Fruit fly (Drosophila melanogaster) whole organism, embryonic: ENCODE data around the gene Ubc6.
A peak's percentile ranks its signal among the peaks of the same experiment; 100 is the strongest.

ENCODE experiments used
- Ada2b ChIP-seq: fragments of 200-800 bp; sonication (Bioruptor generic); IDR thresholded peaks from 2 replicates; pipeline ENCODE4 v1.3.6; 2022; ENCODE audit warnings: missing biosample characterization, missing genetic modification characterization
- B-H2 ChIP-seq: fragments of 200-800 bp; sonication (Bioruptor generic); optimal IDR thresholded peaks from 2 replicates; lab custom pipeline; 2018; ENCODE audit warnings: missing biosample characterization, mild to moderate bottlenecking, missing genetic modification characterization
- Bgb ChIP-seq: fragments of 200-800 bp; sonication (Bioruptor generic); IDR thresholded peaks from 2 replicates; pipeline ENCODE4 v1.3.6; 2022; ENCODE audit warnings: missing biosample characterization, missing genetic modification characterization; ENCODE audit not compliant: partially characterized antibody
- CG10462 ChIP-seq: fragments of 200-800 bp; sonication (Bioruptor generic); optimal IDR thresholded peaks from 2 replicates; lab custom pipeline; 2016; ENCODE audit warnings: missing biosample characterization, missing genetic modification characterization
- CG11504 ChIP-seq: fragments of 200-800 bp; sonication (Bioruptor generic); optimal IDR thresholded peaks from 3 replicates; lab custom pipeline; 2019; ENCODE audit warnings: missing biosample characterization, mild to moderate bottlenecking, missing genetic modification characterization, moderate library complexity
- CG1233 ChIP-seq: fragments of 200-800 bp; sonication (Bioruptor generic); optimal IDR thresholded peaks from 4 replicates; lab custom pipeline; 2018; ENCODE audit warnings: missing biosample characterization, mild to moderate bottlenecking, missing genetic modification characterization
- CG12391 ChIP-seq: fragments of 200-800 bp; sonication (Bioruptor generic); optimal IDR thresholded peaks from 3 replicates; lab custom pipeline; 2018; ENCODE audit warnings: missing biosample characterization, mild to moderate bottlenecking, missing genetic modification characterization, moderate library complexity
- CG15479 ChIP-seq: fragments of 200-800 bp; sonication (Bioruptor generic); optimal IDR thresholded peaks from 3 replicates; lab custom pipeline; 2019; ENCODE audit warnings: missing biosample characterization, mild to moderate bottlenecking, missing genetic modification characterization, moderate library complexity
- CG15514 ChIP-seq: fragments of 200-800 bp; sonication (Bioruptor generic); optimal IDR thresholded peaks from 3 replicates; lab custom pipeline; 2017; ENCODE audit warnings: missing biosample characterization, missing genetic modification characterization, mild to moderate bottlenecking, moderate library complexity, missing genetic modification reagents
- CG1602 ChIP-seq: fragments of 200-800 bp; sonication (Bioruptor generic); optimal IDR thresholded peaks from 3 replicates; lab custom pipeline; 2016; ENCODE audit warnings: missing biosample characterization, missing genetic modification characterization
- CG1792 ChIP-seq: fragments of 200-800 bp; sonication (Bioruptor generic); optimal IDR thresholded peaks from 2 replicates; lab custom pipeline; 2016; ENCODE audit warnings: missing biosample characterization, missing genetic modification characterization
- CG18011 ChIP-seq: fragments of 200-800 bp; sonication (Bioruptor generic); optimal IDR thresholded peaks from 2 replicates; lab custom pipeline; 2017; ENCODE audit warnings: missing biosample characterization, missing genetic modification characterization, mild to moderate bottlenecking, moderate library complexity, missing genotype
- CG18599 ChIP-seq: fragments of 200-800 bp; sonication (Bioruptor generic); optimal IDR thresholded peaks from 3 replicates; lab custom pipeline; 2017; ENCODE audit warnings: missing biosample characterization, missing genetic modification characterization, mild to moderate bottlenecking, moderate library complexity, missing genetic modification reagents
- CG2199 ChIP-seq: fragments of 200-800 bp; sonication (Bioruptor generic); IDR thresholded peaks from 3 replicates; pipeline ENCODE4 v1.3.6; 2022; ENCODE audit warnings: missing biosample characterization, missing genetic modification characterization
- CG4360 ChIP-seq: fragments of 200-800 bp; sonication (Bioruptor generic); IDR thresholded peaks from 2 replicates; pipeline ENCODE4 v1.3.6; 2022; ENCODE audit warnings: missing biosample characterization, missing genetic modification characterization
- CG5180 ChIP-seq: fragments of 200-800 bp; sonication (Bioruptor generic); optimal IDR thresholded peaks from 3 replicates; lab custom pipeline; 2017; ENCODE audit warnings: missing biosample characterization, missing genetic modification characterization, mild to moderate bottlenecking, moderate library complexity, missing genetic modification reagents
- CG6254 ChIP-seq: fragments of 200-800 bp; sonication (Bioruptor generic); optimal IDR thresholded peaks from 3 replicates; lab custom pipeline; 2017; ENCODE audit warnings: mild to moderate bottlenecking, missing biosample characterization, missing genetic modification reagents, missing genetic modification characterization
- CG6683 ChIP-seq: fragments of 200-800 bp; sonication (Bioruptor generic); optimal IDR thresholded peaks from 2 replicates; lab custom pipeline; 2017; ENCODE audit warnings: missing biosample characterization, mild to moderate bottlenecking, missing genetic modification characterization, missing genetic modification reagents
- CG7987 ChIP-seq: fragments of 200-800 bp; sonication (Bioruptor generic); optimal IDR thresholded peaks from 2 replicates; lab custom pipeline; 2018; ENCODE audit warnings: missing biosample characterization, mild to moderate bottlenecking, missing genetic modification characterization, moderate library complexity
- CG9437 ChIP-seq: fragments of 200-800 bp; sonication (Bioruptor generic); optimal IDR thresholded peaks from 2 replicates; lab custom pipeline; 2018; ENCODE audit warnings: missing biosample characterization, mild to moderate bottlenecking, missing genetic modification characterization
- HLH3B ChIP-seq: fragments of 200-800 bp; sonication (Bioruptor generic); IDR thresholded peaks from 2 replicates; pipeline ENCODE4 v1.3.6; 2022; ENCODE audit warnings: missing biosample characterization, missing genetic modification characterization
- Hsf ChIP-seq: fragments of 200-800 bp; sonication (Bioruptor generic); optimal IDR thresholded peaks from 3 replicates; lab custom pipeline; 2016; ENCODE audit warnings: missing biosample characterization, missing genetic modification characterization
- Lhr ChIP-seq: fragments of 200-800 bp; sonication (Bioruptor generic); optimal IDR thresholded peaks from 3 replicates; lab custom pipeline; 2017; ENCODE audit warnings: mild to moderate bottlenecking, missing biosample characterization, missing genetic modification reagents, missing genetic modification characterization
- MESR4 ChIP-seq: fragments of 200-800 bp; sonication (Bioruptor generic); optimal IDR thresholded peaks from 2 replicates; lab custom pipeline; 2018; ENCODE audit warnings: missing biosample characterization, mild to moderate bottlenecking, missing genetic modification characterization, moderate library complexity
- NfI ChIP-seq: fragments of 200-800 bp; sonication (Bioruptor generic); optimal IDR thresholded peaks from 3 replicates; lab custom pipeline; 2018; ENCODE audit warnings: missing biosample characterization, mild to moderate bottlenecking, missing genetic modification characterization, moderate library complexity
- Scr ChIP-seq: fragments of 200-800 bp; sonication (Bioruptor generic); IDR thresholded peaks from 2 replicates; pipeline ENCODE4 v1.3.6; 2022; ENCODE audit warnings: missing biosample characterization, missing genetic modification characterization; ENCODE audit not compliant: partially characterized antibody
- Six4 ChIP-seq: fragments of 200-800 bp; sonication (Bioruptor generic); optimal IDR thresholded peaks from 2 replicates; lab custom pipeline; 2016; ENCODE audit warnings: missing biosample characterization, missing genetic modification characterization
- Sox102F ChIP-seq: fragments of 200-800 bp; sonication (Bioruptor generic); optimal IDR thresholded peaks from 2 replicates; lab custom pipeline; 2018; ENCODE audit warnings: missing biosample characterization, mild to moderate bottlenecking, missing genetic modification characterization, moderate library complexity
- Stat92E ChIP-seq, 3 experiments: fragments of >200 bp in 2 of 3; fragments of 200-800 bp in 1 of 3; sonication (Bioruptor generic) in 1 of 3; optimal IDR thresholded peaks; 2 replicates each; lab custom pipeline; 2017 to 2019; ENCODE audit warnings: missing biosample characterization in 3 of 3, missing genetic modification characterization in 3 of 3, mild to moderate bottlenecking in 1 of 3, moderate library complexity in 1 of 3
- Usf ChIP-seq: fragments of 200-800 bp; sonication (Bioruptor generic); optimal IDR thresholded peaks from 2 replicates; lab custom pipeline; 2017; ENCODE audit warnings: missing genotype, missing biosample characterization, missing genetic modification characterization
- ab ChIP-seq: fragments of 200-800 bp; sonication (Bioruptor generic); optimal IDR thresholded peaks from 2 replicates; lab custom pipeline; 2016; ENCODE audit warnings: missing biosample characterization, missing genetic modification characterization
- aop ChIP-seq: fragments of 200-800 bp; sonication (Bioruptor generic); IDR thresholded peaks from 2 replicates; pipeline ENCODE4 v1.3.6; 2022; ENCODE audit warnings: missing biosample characterization, missing genetic modification characterization
- btn ChIP-seq: fragments of 200-800 bp; sonication (Bioruptor generic); optimal IDR thresholded peaks from 2 replicates; lab custom pipeline; 2016; ENCODE audit warnings: missing biosample characterization, missing genetic modification characterization
- ci ChIP-seq: fragments of 200-800 bp; sonication (Bioruptor generic); IDR thresholded peaks from 3 replicates; pipeline ENCODE4 v1.3.6; 2022; ENCODE audit warnings: missing biosample characterization, missing genetic modification characterization
- dm ChIP-seq: fragments of 200-800 bp; sonication (Bioruptor generic); optimal IDR thresholded peaks from 3 replicates; lab custom pipeline; 2016; ENCODE audit warnings: missing biosample characterization, missing genetic modification characterization
- emc ChIP-seq: fragments of 200-800 bp; sonication (Bioruptor generic); optimal IDR thresholded peaks from 2 replicates; lab custom pipeline; 2016; ENCODE audit warnings: missing biosample characterization, missing genetic modification characterization
- eve ChIP-seq, 2 experiments: fragments of >200 bp; optimal IDR thresholded peaks; 2 replicates each; lab custom pipeline; 2017; ENCODE audit warnings: missing biosample characterization in 2 of 2, missing genetic modification characterization in 2 of 2
- hb ChIP-seq: fragments of 200-800 bp; sonication (Bioruptor generic); IDR thresholded peaks from 3 replicates; pipeline ENCODE4 v1.3.6; 2022; ENCODE audit warnings: missing biosample characterization, missing genetic modification characterization; ENCODE audit not compliant: partially characterized antibody
- jing ChIP-seq: fragments of 200-800 bp; sonication (Bioruptor generic); optimal IDR thresholded peaks from 2 replicates; lab custom pipeline; 2018; ENCODE audit warnings: missing biosample characterization, mild to moderate bottlenecking, missing genetic modification characterization
- mirr ChIP-seq: fragments of 200-800 bp; sonication (Bioruptor generic); optimal IDR thresholded peaks from 3 replicates; lab custom pipeline; 2018; ENCODE audit warnings: missing biosample characterization, mild to moderate bottlenecking, missing genetic modification characterization
- pros ChIP-seq: fragments of 200-800 bp; sonication (Bioruptor generic); optimal IDR thresholded peaks from 3 replicates; lab custom pipeline; 2019; ENCODE audit warnings: missing biosample characterization, mild to moderate bottlenecking, missing genetic modification characterization, moderate library complexity
- ranshi ChIP-seq: fragments of 200-800 bp; sonication (Bioruptor generic); IDR thresholded peaks from 2 replicates; pipeline ENCODE4 v1.3.6; 2022; ENCODE audit warnings: missing biosample characterization, missing genetic modification characterization
- sens-2 ChIP-seq: fragments of 200-800 bp; sonication (Bioruptor generic); IDR thresholded peaks from 2 replicates; pipeline ENCODE4 v1.3.6; 2022; ENCODE audit warnings: missing biosample characterization, missing genetic modification characterization
- seq ChIP-seq: fragments of 200-800 bp; sonication (Bioruptor generic); IDR thresholded peaks from 2 replicates; pipeline ENCODE4 v1.3.6; 2022; ENCODE audit warnings: missing biosample characterization, missing genetic modification characterization
- slou ChIP-seq: fragments of 200-800 bp; sonication (Bioruptor generic); optimal IDR thresholded peaks from 3 replicates; lab custom pipeline; 2016; ENCODE audit warnings: missing biosample characterization, missing genetic modification characterization
- sqz ChIP-seq: fragments of 200-800 bp; sonication (Bioruptor generic); optimal IDR thresholded peaks from 3 replicates; lab custom pipeline; 2018; ENCODE audit warnings: missing biosample characterization, mild to moderate bottlenecking, missing genetic modification characterization
- ssp ChIP-seq: fragments of 200-800 bp; sonication (Bioruptor generic); IDR thresholded peaks from 2 replicates; pipeline ENCODE4 v1.3.6; 2022; ENCODE audit warnings: missing biosample characterization, missing genetic modification characterization
- trh ChIP-seq: fragments of 200-800 bp; sonication (Bioruptor generic); optimal IDR thresholded peaks from 2 replicates; lab custom pipeline; 2016; ENCODE audit warnings: missing biosample characterization, missing genetic modification characterization
- usp ChIP-seq: fragments of >200 bp; optimal IDR thresholded peaks from 2 replicates; lab custom pipeline; 2017; ENCODE audit warnings: missing biosample characterization, missing genetic modification characterization

Gene Ubc6

dm6 chr3R:4995549-4996277 is 43.2 kb upstream of the Ubc6 start (continued):
- TF ChIP-seq Usf (GFP tag; lab: Kevin White, UChicago), result no peak
- TF ChIP-seq ab (GFP tag; lab: Kevin White, UChicago), result no peak
- no peak for TF ChIP-seq hb (GFP tag; lab: Robert Waterston, UW)
- no peak for TF ChIP-seq ssp
- TF ChIP-seq slou (GFP tag; lab: Kevin White, UChicago), result no peak
- peak; percentile 18 for TF ChIP-seq Lhr (GFP tag; lab: Kevin White, UChicago)
- no peak for TF ChIP-seq CG1233
- no peak for TF ChIP-seq dm (GFP tag; lab: Kevin White, UChicago)
- no peak for TF ChIP-seq Stat92E (GFP tag; optimal IDR thresholded peaks at IDR 0.05; lab: Kevin White, UChicago)
- no peak for TF ChIP-seq Scr (GFP tag; lab: Robert Waterston, UW)
- TF ChIP-seq CG2199 (GFP tag; lab: Robert Waterston, UW), result peak; percentile 59; the same call in 1 of the 3 replicates
- TF ChIP-seq CG11504, result peak; percentile 34
- TF ChIP-seq Bgb (GFP tag; lab: Robert Waterston, UW), result no peak
- TF ChIP-seq CG7987, result peak; percentile 19
- TF ChIP-seq usp, result no peak
- no peak for TF ChIP-seq emc (GFP tag; lab: Kevin White, UChicago)
- no peak for TF ChIP-seq NfI (GFP tag; lab: Kevin White, UChicago)
- peak; percentile 3 for TF ChIP-seq jing (GFP tag; lab: Kevin White, UChicago)
- TF ChIP-seq CG5180, result peak; percentile 24
- TF ChIP-seq CG6254 (GFP tag; lab: Kevin White, UChicago), result no peak
- TF ChIP-seq CG15479, result no peak
- no peak for TF ChIP-seq trh (GFP tag; lab: Kevin White, UChicago)
- TF ChIP-seq Sox102F (GFP tag; lab: Kevin White, UChicago), result peak; percentile 3
- no peak for TF ChIP-seq CG6683 (GFP tag; lab: Kevin White, UChicago)
- TF ChIP-seq HLH3B (GFP tag; lab: Robert Waterston, UW), result 0 out of 2 replicates have a peak, but pooled peaks have one; percentile 11
- TF ChIP-seq B-H2 (GFP tag; lab: Kevin White, UChicago), result no peak
- TF ChIP-seq CG9437 (GFP tag; lab: Kevin White, UChicago), result peak; percentile 41
- no peak for TF ChIP-seq Hsf (GFP tag; lab: Kevin White, UChicago)
- TF ChIP-seq CG18599 (GFP tag; lab: Kevin White, UChicago), result no peak
- TF ChIP-seq Ada2b (GFP tag; lab: Robert Waterston, UW), result no peak
- TF ChIP-seq CG12391 (tag; lab: Kevin White, UChicago), result peak; percentile 10
- TF ChIP-seq Six4 (GFP tag; lab: Kevin White, UChicago), result no peak
- TF ChIP-seq CG10462, result no peak
- TF ChIP-seq CG18011, result no peak
- no peak for TF ChIP-seq aop
- no peak for TF ChIP-seq CG1792 (GFP tag; lab: Kevin White, UChicago)
- TF ChIP-seq eve (GFP tag; optimal IDR thresholded peaks at IDR 0.05; lab: Kevin White, UChicago), result peak in 1 of 2 experiments; percentile 72
- TF ChIP-seq ci (GFP tag; lab: Robert Waterston, UW), result peak; percentile 20; the same call in 1 of the 3 replicates
- TF ChIP-seq pros (GFP tag; lab: Kevin White, UChicago), result peak; percentile 69
- TF ChIP-seq MESR4 (GFP tag; lab: Kevin White, UChicago), result no peak
- no peak for TF ChIP-seq sens-2 (GFP tag; lab: Robert Waterston, UW)
- TF ChIP-seq btn (GFP tag; lab: Kevin White, UChicago), result no peak
- no peak for TF ChIP-seq CG15514 (GFP tag; lab: Kevin White, UChicago)
- TF ChIP-seq seq (GFP tag; lab: Robert Waterston, UW), result no peak
- TF ChIP-seq CG1602 (GFP tag; lab: Kevin White, UChicago), result peak; percentile 11
- peak; percentile 32 for TF ChIP-seq sqz (GFP tag; lab: Kevin White, UChicago)
- TF ChIP-seq mirr, result peak; percentile 10
- no peak for TF ChIP-seq CG4360 (GFP tag; lab: Robert Waterston, UW)
- no peak for TF ChIP-seq ranshi (GFP tag; lab: Robert Waterston, UW)
